Worm (Caenorhabditis elegans): ENCODE results near the gene wdr-83.

The wdr-83 gene

DNA sequence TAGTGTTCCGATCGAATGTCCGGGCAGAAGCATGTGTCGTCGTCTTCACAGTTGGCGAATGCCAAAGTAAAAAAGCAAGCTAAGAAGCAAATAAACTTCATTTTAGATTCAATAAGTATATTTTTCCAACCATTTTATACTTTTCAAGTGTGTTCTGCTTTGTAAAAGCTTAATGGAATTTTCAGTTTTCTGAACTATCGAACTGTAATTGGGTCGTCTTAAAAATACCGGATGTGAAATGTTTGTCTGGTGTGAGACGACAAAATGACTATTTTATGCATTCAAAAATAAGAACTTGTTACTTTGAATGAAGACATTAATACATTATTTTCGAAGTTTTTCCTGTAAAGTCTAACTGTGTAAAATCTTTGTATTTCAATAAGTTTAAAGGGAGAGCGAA lies 32.9 kb downstream of the wdr-83 start, which contains the start of gene F59A6.11:
Gene F59A6.11 (minus strand): TSS at position 101 of the 400 bp plus-strand sequence.
- TF ChIP-seq snpc-4 (tag; optimal IDR thresholded peaks at IDR 0.05) (no peak), egl-5 (tag; optimal IDR thresholded peaks at IDR 0.05) (no peak), nhr-25 (tag; optimal IDR thresholded peaks at IDR 0.05) (no peak), R02D3.7 (tag; optimal IDR thresholded peaks at IDR 0.05) (no peak), tbx-2 (tag; optimal IDR thresholded peaks at IDR 0.05) (no peak), egl-27 (tag; optimal IDR thresholded peaks at IDR 0.05) (no peak), ceh-16 (tag; optimal IDR thresholded peaks at IDR 0.05) (no peak), nhr-23 (tag; optimal IDR thresholded peaks at IDR 0.05) (no peak), nhr-67 (tag; optimal IDR thresholded peaks at IDR 0.05) (no peak)

DNA sequence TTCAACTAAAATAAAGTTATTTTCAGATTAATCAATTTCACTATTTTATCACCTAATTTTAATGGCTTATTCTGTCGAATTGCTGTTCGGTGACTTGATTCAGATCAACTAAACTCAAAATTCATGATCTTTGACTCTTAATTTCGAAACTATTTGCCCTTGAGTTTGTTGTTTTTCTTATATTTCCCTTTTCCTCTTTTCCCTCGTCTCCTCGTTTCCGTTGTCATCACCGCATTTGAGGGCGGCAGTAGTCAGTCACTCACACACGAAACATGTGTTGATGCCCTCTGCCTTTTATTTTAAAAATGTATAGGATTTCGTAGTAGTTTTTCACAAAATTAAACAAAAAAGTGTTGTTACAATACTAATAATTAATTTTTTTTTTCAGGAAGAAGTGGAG lies 36.6 kb downstream of the wdr-83 start, which contains the start of gene rnh-1.0:
Gene rnh-1.0 (plus strand): TSS at position 389 of the 400 bp plus-strand sequence.
- TF ChIP-seq lin-39 (tag; optimal IDR thresholded peaks at IDR 0.05), result no peak
- TF ChIP-seq ztf-11 (tag; optimal IDR thresholded peaks at IDR 0.05), result no peak
- no peak for TF ChIP-seq ama-1 (optimal IDR thresholded peaks at IDR 0.05)
- TF ChIP-seq lsy-12 (tag; optimal IDR thresholded peaks at IDR 0.05), result no peak
- TF ChIP-seq elt-1 (tag; optimal IDR thresholded peaks at IDR 0.05), result no peak
- TF ChIP-seq lin-15B (tag; optimal IDR thresholded peaks at IDR 0.05), result no peak
- TF ChIP-seq egl-27 (tag; optimal IDR thresholded peaks at IDR 0.05), result no peak
- TF ChIP-seq R02D3.7 (tag; optimal IDR thresholded peaks at IDR 0.05), result no peak
- TF ChIP-seq nhr-237 (tag; optimal IDR thresholded peaks at IDR 0.05), result no peak
- TF ChIP-seq nhr-25 (tag; optimal IDR thresholded peaks at IDR 0.05), result peak; percentile 1
- TF ChIP-seq nhr-76 (tag; optimal IDR thresholded peaks at IDR 0.05), result no peak
- no peak for TF ChIP-seq ceh-82 (tag; optimal IDR thresholded peaks at IDR 0.05)
- no peak for TF ChIP-seq mml-1 (tag; optimal IDR thresholded peaks at IDR 0.05)
- TF ChIP-seq fos-1 (tag; optimal IDR thresholded peaks at IDR 0.05), result no peak
- TF ChIP-seq pha-4 (tag; optimal IDR thresholded peaks at IDR 0.05), result peak; percentile 5
- TF ChIP-seq tbx-2 (tag; optimal IDR thresholded peaks at IDR 0.05), result no peak
- TF ChIP-seq egl-5 (tag; optimal IDR thresholded peaks at IDR 0.05), result no peak
- no peak for TF ChIP-seq mdl-1 (tag; optimal IDR thresholded peaks at IDR 0.05)
- peak; percentile 3 for TF ChIP-seq nfya-1 (tag; optimal IDR thresholded peaks at IDR 0.05; ENCODE audit: insufficient read depth)
- no peak for TF ChIP-seq nhr-67 (tag; optimal IDR thresholded peaks at IDR 0.05)

DNA sequence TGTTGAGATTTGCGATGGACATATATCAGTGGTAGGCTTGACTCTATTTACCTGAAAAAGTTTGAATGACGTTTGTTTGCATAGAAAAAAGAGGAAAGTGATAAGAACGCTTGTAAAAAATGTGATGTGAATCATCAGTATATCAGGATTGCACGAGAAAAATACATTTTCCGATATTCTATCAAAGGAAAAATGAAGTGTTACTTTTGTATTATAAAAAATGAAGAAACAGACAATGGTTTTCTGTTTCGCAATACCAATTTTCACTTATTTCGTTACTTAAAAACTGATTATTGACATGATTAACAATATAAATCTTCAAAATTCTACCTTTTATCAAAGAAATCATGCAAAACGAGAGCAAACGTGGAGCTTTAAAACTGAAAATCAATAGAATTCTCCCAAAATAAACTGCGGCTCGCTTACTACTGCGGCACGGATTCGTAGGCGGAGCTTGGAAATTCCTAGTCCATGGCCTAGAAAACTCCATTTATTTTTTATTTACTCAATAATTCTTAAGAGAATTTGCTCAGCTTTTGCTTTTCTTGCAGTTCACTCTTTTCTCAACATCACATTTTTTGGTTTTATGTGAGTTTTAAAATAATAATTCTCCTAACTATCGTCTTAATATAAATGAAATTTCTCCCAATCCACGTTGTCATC lies 37.9 kb downstream of the wdr-83 start, which contains the start of the genes eif-1 and vps-24:
Gene eif-1 (minus strand): TSS at position 51 of the 663 bp plus-strand sequence.
Gene vps-24 (plus strand): TSS at position 469 of the 663 bp plus-strand sequence.
- TF ChIP-seq hmg-11 (tag; optimal IDR thresholded peaks at IDR 0.05) (peak; percentile 80), nhr-76 (tag; optimal IDR thresholded peaks at IDR 0.05) (no peak), daf-12 (tag; optimal IDR thresholded peaks at IDR 0.05) (no peak), nhr-67 (tag; optimal IDR thresholded peaks at IDR 0.05) (no peak), mdl-1 (tag; optimal IDR thresholded peaks at IDR 0.05) (no peak), lin-15B (tag; optimal IDR thresholded peaks at IDR 0.05) (peak; percentile 73), nhr-23 (tag; optimal IDR thresholded peaks at IDR 0.05) (no peak), pha-4 (tag; optimal IDR thresholded peaks at IDR 0.05) (peak; percentile 64), aly-2 (tag; optimal IDR thresholded peaks at IDR 0.05) (no peak), egl-5 (tag; optimal IDR thresholded peaks at IDR 0.05) (no peak), elt-2 (tag; optimal IDR thresholded peaks at IDR 0.05) (peak; percentile 38), nhr-25 (tag; optimal IDR thresholded peaks at IDR 0.05) (peak; percentile 35), ztf-11 (tag; optimal IDR thresholded peaks at IDR 0.05) (no peak), snpc-4 (tag; optimal IDR thresholded peaks at IDR 0.05) (peak; percentile 74), lsy-12 (tag; optimal IDR thresholded peaks at IDR 0.05) (no peak), nhr-12 (tag; optimal IDR thresholded peaks at IDR 0.05) (no peak), nhr-237 (tag; optimal IDR thresholded peaks at IDR 0.05) (no peak), R02D3.7 (tag; optimal IDR thresholded peaks at IDR 0.05) (no peak), nfya-1 (tag; optimal IDR thresholded peaks at IDR 0.05; ENCODE audit: insufficient read depth) (peak; percentile 70)

DNA sequence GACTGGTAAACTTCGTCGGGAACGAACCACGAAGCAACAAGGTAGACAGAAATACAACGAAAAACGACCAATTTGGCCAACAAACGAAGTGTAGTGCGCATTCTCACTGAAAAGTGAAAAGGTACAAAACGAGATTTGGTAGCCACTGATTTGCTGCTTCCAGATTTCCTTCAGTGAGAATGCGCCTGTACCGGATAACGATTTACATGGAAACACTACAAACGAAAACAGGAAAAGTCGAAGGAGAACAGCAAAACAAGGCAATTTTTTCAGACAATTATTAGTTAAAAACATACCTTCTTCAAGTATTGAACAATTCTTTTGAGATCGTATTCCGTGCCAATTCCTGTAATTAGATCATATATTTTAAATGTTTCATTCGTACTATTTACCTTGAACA lies 38.5 kb downstream of the wdr-83 start, which contains the start of gene pigb-1:
Gene pigb-1 (minus strand): TSS at position 101 of the 400 bp plus-strand sequence.
- no peak for TF ChIP-seq nhr-25 (tag; optimal IDR thresholded peaks at IDR 0.05)
- TF ChIP-seq ceh-28 (tag; optimal IDR thresholded peaks at IDR 0.05), result no peak
- TF ChIP-seq sea-2 (GFP tag; optimal IDR thresholded peaks at IDR 0.05), result no peak
- TF ChIP-seq snpc-4 (tag; optimal IDR thresholded peaks at IDR 0.05), result no peak
- TF ChIP-seq jun-1 (tag; optimal IDR thresholded peaks at IDR 0.05), result no peak
- TF ChIP-seq elt-2 (tag; optimal IDR thresholded peaks at IDR 0.05), result no peak
- TF ChIP-seq skn-1 (tag; optimal IDR thresholded peaks at IDR 0.05), result no peak
- no peak for TF ChIP-seq fkh-2 (tag; optimal IDR thresholded peaks at IDR 0.05)
- no peak for TF ChIP-seq lin-15B (tag; optimal IDR thresholded peaks at IDR 0.05)
- no peak for TF ChIP-seq lin-39 (tag; optimal IDR thresholded peaks at IDR 0.05)
- no peak for TF ChIP-seq hmg-11 (tag; optimal IDR thresholded peaks at IDR 0.05)
- no peak for TF ChIP-seq nhr-237 (tag; optimal IDR thresholded peaks at IDR 0.05)
- TF ChIP-seq nfya-1 (tag; optimal IDR thresholded peaks at IDR 0.05; ENCODE audit: insufficient read depth), result no peak

Data from whole organism, L3 larva.